Worm (Caenorhabditis elegans) whole organism, mixed stage, embryonic: Measurements from ENCODE around the gene oops-1.

ENCODE experiments used
- blmp-1 ChIP-seq: fragments of 150-350 bp; optimal IDR thresholded peaks from 2 replicates; lab custom pipeline; 2014; ENCODE audit warnings: missing biosample characterization, missing genetic modification characterization
- ceh-83 ChIP-seq: fragments of 200-800 bp; sonication (Bioruptor generic); optimal IDR thresholded peaks from 2 replicates; lab custom pipeline; 2018; ENCODE audit warnings: mild to moderate bottlenecking, missing genetic modification characterization, missing compliant biosample characterization
- ces-1 ChIP-seq: fragments of 150-350 bp; optimal IDR thresholded peaks from 2 replicates; lab custom pipeline; 2014; ENCODE audit warnings: missing biosample characterization, missing genetic modification reagents, missing genetic modification characterization
- elt-3 ChIP-seq: fragments of 150-350 bp; optimal IDR thresholded peaks from 2 replicates; lab custom pipeline; 2014; ENCODE audit warnings: missing biosample characterization, missing genetic modification characterization
- lin-13 ChIP-seq: fragments of 150-350 bp; optimal IDR thresholded peaks from 2 replicates; lab custom pipeline; 2014; ENCODE audit warnings: missing biosample characterization, missing genetic modification characterization
- lin-32 ChIP-seq: fragments of 200-800 bp; sonication (Bioruptor generic); optimal IDR thresholded peaks from 2 replicates; lab custom pipeline; 2018; ENCODE audit warnings: mild to moderate bottlenecking, missing genetic modification characterization, missing compliant biosample characterization
- lsy-2 ChIP-seq: fragments of 150-350 bp; optimal IDR thresholded peaks from 2 replicates; lab custom pipeline; 2014; ENCODE audit warnings: missing biosample characterization, missing genetic modification characterization
- mab-5 ChIP-seq: fragments of 150-350 bp; optimal IDR thresholded peaks from 2 replicates; lab custom pipeline; 2014; ENCODE audit warnings: missing biosample characterization, missing genetic modification characterization
- nhr-12 ChIP-seq: fragments of 150-350 bp; optimal IDR thresholded peaks from 2 replicates; lab custom pipeline; 2014; ENCODE audit warnings: missing biosample characterization, missing genetic modification characterization
- nhr-237 ChIP-seq: fragments of 150-350 bp; optimal IDR thresholded peaks from 2 replicates; lab custom pipeline; 2014; ENCODE audit warnings: missing biosample characterization, missing genetic modification characterization
- nhr-28 ChIP-seq: fragments of 150-350 bp; optimal IDR thresholded peaks from 2 replicates; lab custom pipeline; 2014; ENCODE audit warnings: missing biosample characterization, missing genetic modification characterization
- pha-4 ChIP-seq: fragments of 150-350 bp; optimal IDR thresholded peaks from 2 replicates; lab custom pipeline; 2018; ENCODE audit warnings: missing biosample characterization, missing genetic modification reagents, missing genetic modification characterization
- sptf-1 ChIP-seq: sonication (generic microtip); optimal IDR thresholded peaks from 2 replicates; lab custom pipeline; 2017; ENCODE audit warnings: mild to moderate bottlenecking, missing genetic modification characterization, moderate library complexity, missing compliant biosample characterization
- unc-62 ChIP-seq: fragments of 150-350 bp; optimal IDR thresholded peaks from 2 replicates; lab custom pipeline; 2014; ENCODE audit warnings: missing biosample characterization, missing genetic modification reagents, missing genetic modification characterization

DNA sequence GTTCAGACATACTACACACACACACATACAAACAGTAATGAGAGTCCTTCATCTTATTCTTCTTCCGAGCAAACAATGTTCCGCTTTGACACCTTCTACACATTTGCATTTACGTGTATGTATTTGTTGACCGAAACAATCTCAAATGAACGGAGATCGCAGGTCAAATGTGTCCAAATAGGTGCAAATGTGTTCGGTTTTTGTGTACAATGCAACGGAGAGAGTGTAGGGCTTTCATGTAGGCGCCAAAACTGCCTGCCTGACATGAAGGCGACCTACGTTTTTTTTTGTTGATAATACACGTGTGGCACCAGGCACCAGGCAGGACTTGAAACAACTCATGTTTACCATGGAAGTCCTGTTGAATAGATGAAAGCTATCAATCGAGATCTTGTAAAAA, 43.0 kb upstream of the oops-1 start:
- TF ChIP-seq nhr-28 (tag; lab: Kevin White, UChicago) (no peak), unc-62 (GFP tag; lab: Kevin White, UChicago) (no peak), elt-3 (no peak), mab-5 (tag; lab: Kevin White, UChicago) (no peak), pha-4 (tag; lab: Kevin White, UChicago) (no peak), lin-32 (GFP tag; lab: Kevin White, UChicago) (no peak), nhr-237 (no peak), lsy-2 (tag; lab: Kevin White, UChicago) (no peak), sptf-1 (tag; lab: Kevin White, UChicago) (no peak), ceh-83 (GFP tag; lab: Kevin White, UChicago) (no peak), lin-13 (tag; lab: Kevin White, UChicago) (no peak), nhr-12 (no peak), ces-1 (GFP tag; lab: Kevin White, UChicago) (no peak), blmp-1 (tag; lab: Kevin White, UChicago) (no peak)
